Fruit fly (Drosophila melanogaster) whole organism: ENCODE results near the gene Tis11.

ENCODE experiments used
- CG8478 ChIP-seq: fragments of >200 bp; optimal IDR thresholded peaks from 2 replicates; lab custom pipeline; 2018; ENCODE audit warnings: inconsistent platforms
- Dll ChIP-seq: fragments of >200 bp; optimal IDR thresholded peaks from 2 replicates; lab custom pipeline; 2017
- pan ChIP-seq: fragments of >200 bp; optimal IDR thresholded peaks from 2 replicates; lab custom pipeline; 2017
- psq ChIP-seq: fragments of >200 bp; optimal IDR thresholded peaks from 2 replicates; lab custom pipeline; 2017
- usp ChIP-seq: fragments of >200 bp; optimal IDR thresholded peaks from 2 replicates; lab custom pipeline; 2017; ENCODE audit warnings: missing biosample characterization, missing genetic modification characterization, mixed read lengths

dm6 chrX:12666471-12666884 is 7.3 kb downstream of the Tis11 start:
- TF ChIP-seq pan (no peak), psq (lab: Kevin White, UChicago) (no peak), usp (GFP tag; lab: Kevin White, UChicago) (no peak), Dll (no peak), CG8478 (lab: Kevin White, UChicago) (no peak)
